Fruit fly (Drosophila melanogaster): Measurements from ENCODE around the gene OXA1L.

The OXA1L gene

DNA sequence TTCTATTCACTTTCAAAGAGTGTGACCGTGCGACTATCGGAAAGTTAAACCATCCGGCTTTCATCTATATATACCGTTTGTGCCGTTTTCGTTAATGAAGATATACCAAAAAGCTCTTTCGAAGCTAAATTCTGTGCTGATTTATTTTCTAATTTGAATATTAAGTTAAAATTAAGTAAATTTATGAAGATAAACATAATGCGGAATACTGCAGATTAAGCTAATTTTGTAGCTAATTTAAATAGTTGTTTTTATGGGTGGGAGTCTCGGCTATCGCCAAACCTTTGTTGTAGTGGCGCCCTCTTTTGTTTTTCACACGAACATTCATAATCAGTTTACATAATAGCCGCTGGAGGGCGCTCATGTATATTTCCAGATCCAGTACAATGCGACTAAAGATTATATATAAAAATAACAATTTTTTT lies 12.8 kb upstream of the OXA1L start, which contains the start of gene Aps (continued):
- TF ChIP-seq MTF-1 (GFP tag; optimal IDR thresholded peaks at IDR 0.05; ENCODE audit: borderline replicate concordance) (no peak), da (GFP tag; optimal IDR thresholded peaks at IDR 0.05) (no peak), Oli (tag; optimal IDR thresholded peaks at IDR 0.05) (no peak), caup (GFP tag; optimal IDR thresholded peaks at IDR 0.05; ENCODE audit: severe bottlenecking) (no peak), CG6683 (GFP tag; optimal IDR thresholded peaks at IDR 0.05) (no peak), Opbp (GFP tag; IDR thresholded peaks at IDR 0.05; ENCODE audit: partially characterized antibody) (no peak; the same call in 2 of the 3 replicates), vvl (GFP tag; IDR thresholded peaks at IDR 0.05) (peak; percentile 74), nom (GFP tag; optimal IDR thresholded peaks at IDR 0.05) (no peak), CG13123 (GFP tag; optimal IDR thresholded peaks at IDR 0.05) (peak; percentile 45), amos (GFP tag; IDR thresholded peaks at IDR 0.05; ENCODE audit: partially characterized antibody) (no peak), CG13894 (tag; optimal IDR thresholded peaks at IDR 0.05) (no peak), CG7963 (GFP tag; IDR thresholded peaks at IDR 0.05; ENCODE audit: partially characterized antibody) (no peak), Hr78 (GFP tag; optimal IDR thresholded peaks at IDR 0.05) (no peak), Dll (GFP tag; IDR thresholded peaks at IDR 0.05; ENCODE audit: partially characterized antibody) (no peak), CG10209 (GFP tag; optimal IDR thresholded peaks at IDR 0.05) (peak; percentile 23), CG34376 (GFP tag; optimal IDR thresholded peaks at IDR 0.05) (no peak), CG12769 (tag; optimal IDR thresholded peaks at IDR 0.05) (no peak), slbo (GFP tag; IDR thresholded peaks at IDR 0.05) (peak; percentile 70; the same call in 1 of the 2 replicates), sens (GFP tag) (peak; percentile 17), ci (GFP tag; IDR thresholded peaks at IDR 0.05) (peak; percentile 77), CG9727 (GFP tag; optimal IDR thresholded peaks at IDR 0.05) (no peak), CG17359 (tag; optimal IDR thresholded peaks at IDR 0.05) (peak; percentile 17), CG15514 (GFP tag; optimal IDR thresholded peaks at IDR 0.05) (peak; percentile 50), klu (GFP tag; IDR thresholded peaks at IDR 0.05) (no peak), Blimp-1 (GFP tag; optimal IDR thresholded peaks at IDR 0.05) (peak; percentile 14), crp (GFP tag; optimal IDR thresholded peaks at IDR 0.05) (no peak), CG9817 (tag; optimal IDR thresholded peaks at IDR 0.05) (peak; percentile 59), gcm (GFP tag; optimal IDR thresholded peaks at IDR 0.05) (no peak), ash1 (GFP tag; optimal IDR thresholded peaks at IDR 0.05) (no peak), dimm (GFP tag; IDR thresholded peaks at IDR 0.05) (no peak), CG6854 (GFP tag; optimal IDR thresholded peaks at IDR 0.05) (no peak), ERR (GFP tag; optimal IDR thresholded peaks at IDR 0.05) (no peak), Dad (GFP tag; optimal IDR thresholded peaks at IDR 0.05) (no peak), Asciz (GFP tag; optimal IDR thresholded peaks at IDR 0.05) (no peak), CG2120 (GFP tag; optimal IDR thresholded peaks at IDR 0.05) (peak; percentile 54), Fer1 (GFP tag; optimal IDR thresholded peaks at IDR 0.05) (no peak), CG30020 (tag; optimal IDR thresholded peaks at IDR 0.05) (peak; percentile 20), row (GFP tag; IDR thresholded peaks at IDR 0.05) (no peak), tap (tag; optimal IDR thresholded peaks at IDR 0.05) (no peak), yki (optimal IDR thresholded peaks at IDR 0.05) (no peak), CG8290 (GFP tag; optimal IDR thresholded peaks at IDR 0.05) (peak; percentile 17), CG8290 (tag; optimal IDR thresholded peaks at IDR 0.05) (no peak), CG13424 (tag; optimal IDR thresholded peaks at IDR 0.05) (peak; percentile 22), CG5180 (GFP tag; optimal IDR thresholded peaks at IDR 0.05) (no peak), CG32767 (GFP tag; IDR thresholded peaks at IDR 0.05) (no peak), CG4282 (GFP tag; optimal IDR thresholded peaks at IDR 0.05) (no peak), CG9437 (GFP tag; optimal IDR thresholded peaks at IDR 0.05) (no peak), ken (GFP tag; IDR thresholded peaks at IDR 0.05) (no peak), YL-1 (GFP tag; optimal IDR thresholded peaks at IDR 0.05) (no peak), Kr (GFP tag; optimal IDR thresholded peaks at IDR 0.05) (no peak)
